Worm (Caenorhabditis elegans) whole organism, early embryonic: ENCODE results near the gene srv-27.
"Not testable (repeated sequence)": the region's sequence is repeated elsewhere in the genome, so short reads cannot be mapped to it uniquely, and the experiment has no call there.

Experiments
- B0310.2 ChIP-seq: sonication (generic microtip); optimal IDR thresholded peaks from 2 replicates; lab custom pipeline; 2016; ENCODE audit warnings: mild to moderate bottlenecking, missing genetic modification characterization, missing compliant biosample characterization
- F13C5.2 ChIP-seq: sonication (generic microtip); optimal IDR thresholded peaks from 2 replicates; lab custom pipeline; 2017; ENCODE audit warnings: mild to moderate bottlenecking, missing genetic modification characterization, inconsistent platforms, missing compliant biosample characterization
- aly-1 ChIP-seq: sonication (generic microtip); optimal IDR thresholded peaks from 2 replicates; lab custom pipeline; 2016; ENCODE audit warnings: missing genetic modification characterization, missing compliant biosample characterization
- ama-1 ChIP-seq: fragments of 150-350 bp; optimal IDR thresholded peaks from 2 replicates; lab custom pipeline; 2014
- ceh-13 ChIP-seq: fragments of 200-800 bp; sonication (Bioruptor generic); optimal IDR thresholded peaks from 2 replicates; lab custom pipeline; 2018; ENCODE audit warnings: mild to moderate bottlenecking, missing genetic modification characterization, missing compliant biosample characterization
- ceh-36 ChIP-seq: sonication (generic microtip); optimal IDR thresholded peaks from 2 replicates; lab custom pipeline; 2016; ENCODE audit warnings: missing genetic modification characterization, inconsistent platforms, missing compliant biosample characterization
- ets-7 ChIP-seq: sonication (generic microtip); optimal IDR thresholded peaks from 2 replicates; lab custom pipeline; 2016; ENCODE audit warnings: missing genotype, missing genetic modification characterization, missing compliant biosample characterization
- flt-1 ChIP-seq: fragments of 200-800 bp; sonication (Bioruptor generic); IDR thresholded peaks from 2 replicates; pipeline ENCODE4 v1.3.6; 2022; ENCODE audit warnings: missing genetic modification characterization, missing compliant biosample characterization
- hmbx-1 ChIP-seq: sonication (generic microtip); optimal IDR thresholded peaks from 2 replicates; lab custom pipeline; 2016; ENCODE audit warnings: mild to moderate bottlenecking, missing genetic modification characterization, missing compliant biosample characterization
- hmg-4 ChIP-seq: fragments of 200-800 bp; sonication (Bioruptor generic); optimal IDR thresholded peaks from 2 replicates; lab custom pipeline; 2018; ENCODE audit warnings: mild to moderate bottlenecking, missing genetic modification characterization, missing compliant biosample characterization
- hnd-1 ChIP-seq: sonication (generic microtip); optimal IDR thresholded peaks from 2 replicates; lab custom pipeline; 2016; ENCODE audit warnings: missing genetic modification characterization, missing compliant biosample characterization
- pes-1 ChIP-seq: fragments of 200-800 bp; sonication (Bioruptor generic); IDR thresholded peaks from 2 replicates; pipeline ENCODE4 v1.3.6; 2022; ENCODE audit warnings: missing genetic modification reagents, missing genetic modification characterization, missing compliant biosample characterization
- scrt-1 ChIP-seq: fragments of 200-800 bp; sonication (Bioruptor generic); IDR thresholded peaks from 2 replicates; pipeline ENCODE4 v1.3.6; 2022; ENCODE audit warnings: missing genetic modification characterization, missing compliant biosample characterization
- sea-1 ChIP-seq: fragments of 200-800 bp; sonication (Bioruptor generic); conservative IDR thresholded peaks from 2 replicates; pipeline ENCODE4 v1.3.6; 2022; ENCODE audit warnings: missing genetic modification characterization, missing compliant biosample characterization
- tbx-11 ChIP-seq: fragments of 200-800 bp; sonication (Bioruptor generic); IDR thresholded peaks from 2 replicates; pipeline ENCODE4 v1.3.6; 2022; ENCODE audit warnings: missing genetic modification characterization, missing compliant biosample characterization
- tbx-37 ChIP-seq: fragments of 200-800 bp; sonication (Bioruptor generic); conservative IDR thresholded peaks from 2 replicates; pipeline ENCODE4 v1.3.6; 2022; ENCODE audit warnings: missing genetic modification reagents, missing genetic modification characterization, missing compliant biosample characterization
- tra-4 ChIP-seq: sonication (generic microtip); optimal IDR thresholded peaks from 2 replicates; lab custom pipeline; 2017; ENCODE audit warnings: missing genetic modification characterization, missing compliant biosample characterization

srv-27 gene

ce11 chrIV:6298253-6298652 is at the start of gene srv-27:
Gene srv-27 (minus strand): TSS chrIV:6298353.
- TF ChIP-seq aly-1 (tag; lab: Kevin White, UChicago) = no peak

ce11 chrIV:6347213-6347612 is 49.1 kb upstream of the srv-27 start, which contains the start of gene Y73B6BL.289:
Gene Y73B6BL.289 (plus strand): TSS chrIV:6347513.
- TF ChIP-seq flt-1 (GFP tag; lab: Robert Waterston, UW); tbx-11 (GFP tag; lab: Robert Waterston, UW); hnd-1 (tag; lab: Kevin White, UChicago): not testable (repeated sequence)

- TF ChIP-seq F13C5.2 (tag; lab: Kevin White, UChicago) (no peak), tbx-11 (GFP tag; lab: Robert Waterston, UW) (no peak), sea-1 (GFP tag; lab: Robert Waterston, UW) (no peak), scrt-1 (GFP tag; lab: Robert Waterston, UW) (no peak), ceh-36 (tag; lab: Kevin White, UChicago) (no peak)
Observed at ce11 chrIV:6342876-6343275, 44.7 kb upstream of the srv-27 start, which contains the start of gene Y73B6BL.14. Gene Y73B6BL.14 (minus strand): TSS chrIV:6342976.

ce11 chrIV:6342431-6342830 is 44.3 kb upstream of the srv-27 start, which contains the start of gene Y73B6BL.288:
Gene Y73B6BL.288 (minus strand): TSS chrIV:6342531.
- TF ChIP-seq sea-1 (GFP tag; lab: Robert Waterston, UW) (no peak), ceh-36 (tag; lab: Kevin White, UChicago) (no peak), ets-7 (tag; lab: Kevin White, UChicago) (no peak), hnd-1 (tag; lab: Kevin White, UChicago) (no peak), flt-1 (GFP tag; lab: Robert Waterston, UW) (no peak)

- TF ChIP-seq pes-1 (GFP tag; lab: Robert Waterston, UW) (no peak), B0310.2 (tag; lab: Kevin White, UChicago) (no peak)
Observed at ce11 chrIV:6337353-6337752, 39.2 kb upstream of the srv-27 start, which contains the start of gene ipla-6. Gene ipla-6 (plus strand): TSS chrIV:6337653.

- no peak for TF ChIP-seq scrt-1 (GFP tag; lab: Robert Waterston, UW)
- TF ChIP-seq B0310.2 (tag; lab: Kevin White, UChicago) = no peak
- no peak for TF ChIP-seq hnd-1 (tag; lab: Kevin White, UChicago)
- no peak for TF ChIP-seq F13C5.2 (tag; lab: Kevin White, UChicago)
- TF ChIP-seq tra-4 = no peak
- no peak for TF ChIP-seq hmbx-1 (tag; lab: Kevin White, UChicago)
- no peak for TF ChIP-seq ama-1
- TF ChIP-seq ceh-36 (tag; lab: Kevin White, UChicago) = no peak
- no peak for TF ChIP-seq tbx-11 (GFP tag; lab: Robert Waterston, UW)
- TF ChIP-seq sea-1 (GFP tag; lab: Robert Waterston, UW) = no peak
- TF ChIP-seq aly-1 (tag; lab: Kevin White, UChicago) = no peak
- no peak for TF ChIP-seq tbx-37 (GFP tag; lab: Robert Waterston, UW)
- no peak for TF ChIP-seq flt-1 (GFP tag; lab: Robert Waterston, UW)
- TF ChIP-seq pes-1 (GFP tag; lab: Robert Waterston, UW) = no peak
Observed at ce11 chrIV:6336748-6337147, 38.6 kb upstream of the srv-27 start.

ce11 chrIV:6335908-6336307 is 37.8 kb upstream of the srv-27 start, which contains the start of gene mif-4:
Gene mif-4 (minus strand): TSS chrIV:6335994.
- TF ChIP-seq tbx-37 (GFP tag; lab: Robert Waterston, UW) = no peak

ce11 chrIV:6333915-6334314 is 35.8 kb upstream of the srv-27 start, which contains the start of gene blos-2:
Gene blos-2 (plus strand): TSS chrIV:6334215.
- TF ChIP-seq scrt-1 (GFP tag; lab: Robert Waterston, UW) (no peak), tra-4 (no peak), pes-1 (GFP tag; lab: Robert Waterston, UW) (no peak), ets-7 (tag; lab: Kevin White, UChicago) (no peak), ceh-36 (tag; lab: Kevin White, UChicago) (no peak), flt-1 (GFP tag; lab: Robert Waterston, UW) (no peak), tbx-11 (GFP tag; lab: Robert Waterston, UW) (no peak), sea-1 (GFP tag; lab: Robert Waterston, UW) (no peak), B0310.2 (tag; lab: Kevin White, UChicago) (no peak), aly-1 (tag; lab: Kevin White, UChicago) (no peak), hnd-1 (tag; lab: Kevin White, UChicago) (no peak), F13C5.2 (tag; lab: Kevin White, UChicago) (no peak), hmg-4 (GFP tag; lab: Kevin White, UChicago) (no peak)

- TF ChIP-seq sea-1 (GFP tag; lab: Robert Waterston, UW) (no peak), hmg-4 (GFP tag; lab: Kevin White, UChicago) (no peak), aly-1 (tag; lab: Kevin White, UChicago) (no peak), scrt-1 (GFP tag; lab: Robert Waterston, UW) (no peak), ceh-13 (GFP tag; lab: Kevin White, UChicago) (no peak), ceh-36 (tag; lab: Kevin White, UChicago) (no peak), hnd-1 (tag; lab: Kevin White, UChicago) (no peak), flt-1 (GFP tag; lab: Robert Waterston, UW) (no peak), tbx-11 (GFP tag; lab: Robert Waterston, UW) (no peak)
Observed at ce11 chrIV:6330790-6331189, 32.6 kb upstream of the srv-27 start.
